Worm (Caenorhabditis elegans): Measurements from ENCODE around the gene K09E9.4.

K09E9.4 gene

DNA sequence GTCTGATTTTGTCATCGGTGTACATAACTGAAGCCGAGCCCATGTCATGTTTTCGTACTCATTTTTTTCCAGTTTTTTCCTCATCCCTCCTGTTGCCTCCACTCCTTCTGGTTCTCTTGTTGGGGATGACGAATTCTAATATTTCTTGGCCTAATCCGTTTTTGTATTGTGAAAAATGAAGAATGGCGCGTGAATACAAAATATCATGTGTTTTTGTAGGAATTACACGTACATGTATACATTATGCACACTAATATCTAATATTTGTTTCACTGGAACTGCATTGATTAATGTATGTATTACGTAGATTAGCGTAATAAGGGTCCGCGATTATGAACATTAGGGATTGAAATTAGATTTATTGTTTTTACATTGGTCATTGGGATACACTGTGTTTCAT lies 25.4 kb upstream of the K09E9.4 start:
- TF ChIP-seq sem-4 (tag; optimal IDR thresholded peaks at IDR 0.05) (no peak), C34F6.9 (tag; optimal IDR thresholded peaks at IDR 0.05) (no peak), nhr-25 (tag; optimal IDR thresholded peaks at IDR 0.05) (no peak), mbf-1 (tag; optimal IDR thresholded peaks at IDR 0.05) (no peak), unc-55 (GFP tag; optimal IDR thresholded peaks at IDR 0.05) (peak; percentile 24)

DNA sequence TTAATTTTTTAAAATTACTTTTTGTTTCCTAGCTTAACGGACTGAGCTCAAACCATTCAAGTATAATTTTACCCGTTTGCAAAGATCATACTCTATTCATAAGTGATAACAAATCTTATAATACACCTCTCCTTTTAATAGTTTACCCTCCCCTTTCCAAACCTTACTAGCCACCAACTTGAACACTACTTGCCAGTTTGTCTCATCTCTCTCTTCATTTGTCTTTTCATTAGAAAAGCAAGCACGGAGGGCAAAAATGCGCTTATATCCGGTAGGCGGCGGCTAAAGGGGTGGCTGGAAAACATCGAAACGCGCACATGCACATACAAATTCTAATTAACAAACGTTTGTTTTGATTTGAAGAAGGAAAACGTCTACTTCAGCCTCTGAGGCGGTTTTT lies 24.7 kb upstream of the K09E9.4 start:
- TF ChIP-seq nhr-10 (tag; optimal IDR thresholded peaks at IDR 0.05): no peak
- no peak for TF ChIP-seq elt-3 (tag; optimal IDR thresholded peaks at IDR 0.05)
- no peak for TF ChIP-seq F13H6.1 (tag; optimal IDR thresholded peaks at IDR 0.05)
- TF ChIP-seq ama-1 (optimal IDR thresholded peaks at IDR 0.05): no peak
- no peak for TF ChIP-seq nhr-6 (tag; optimal IDR thresholded peaks at IDR 0.05)
- TF ChIP-seq unc-62 (GFP tag; optimal IDR thresholded peaks at IDR 0.05): no peak
- no peak for TF ChIP-seq lin-13 (GFP tag; optimal IDR thresholded peaks at IDR 0.05)
- no peak for TF ChIP-seq gmeb-1 (tag; optimal IDR thresholded peaks at IDR 0.05)
- no peak for TF ChIP-seq nhr-23 (tag; optimal IDR thresholded peaks at IDR 0.05)
- TF ChIP-seq nhr-129 (tag; optimal IDR thresholded peaks at IDR 0.05): no peak
- TF ChIP-seq egl-27 (tag; optimal IDR thresholded peaks at IDR 0.05): no peak
- TF ChIP-seq R02D3.7 (tag; optimal IDR thresholded peaks at IDR 0.05): no peak
- no peak for TF ChIP-seq ceh-82 (tag; optimal IDR thresholded peaks at IDR 0.05)
- TF ChIP-seq nhr-11 (tag; optimal IDR thresholded peaks at IDR 0.05): no peak
- no peak for TF ChIP-seq unc-39 (tag; optimal IDR thresholded peaks at IDR 0.05)
- TF ChIP-seq mdl-1 (tag; optimal IDR thresholded peaks at IDR 0.05): no peak

DNA sequence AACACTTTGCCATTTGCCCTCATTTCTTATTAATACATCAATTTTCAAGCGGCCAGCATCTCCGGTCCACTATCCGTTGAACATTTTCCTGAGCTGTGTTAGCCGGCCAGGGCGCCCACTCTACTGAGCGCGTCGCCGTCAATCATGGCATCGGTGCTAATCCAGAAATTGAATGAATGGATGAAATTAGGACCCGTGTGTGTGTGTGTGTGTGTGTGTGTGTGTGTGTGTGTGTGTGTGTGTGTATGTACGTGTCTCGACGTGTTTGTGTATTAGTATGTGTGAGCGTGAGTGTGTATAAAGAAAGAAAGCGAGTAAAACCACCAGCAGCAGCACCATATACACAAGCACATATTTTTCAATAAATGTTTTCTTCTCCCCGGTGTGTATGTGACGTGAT lies 23.0 kb upstream of the K09E9.4 start:
- TF ChIP-seq sma-9 (GFP tag; optimal IDR thresholded peaks at IDR 0.05) (no peak), sma-9 (tag; optimal IDR thresholded peaks at IDR 0.05) (no peak), sem-4 (tag; optimal IDR thresholded peaks at IDR 0.05) (no peak), skn-1 (tag; optimal IDR thresholded peaks at IDR 0.05) (no peak), ceh-16 (tag; optimal IDR thresholded peaks at IDR 0.05) (no peak), unc-62 (GFP tag; optimal IDR thresholded peaks at IDR 0.05) (no peak), nhr-6 (tag; optimal IDR thresholded peaks at IDR 0.05) (no peak), blmp-1 (tag; optimal IDR thresholded peaks at IDR 0.05; ENCODE audit: insufficient read depth) (no peak), elt-3 (tag; optimal IDR thresholded peaks at IDR 0.05) (no peak), zag-1 (tag; optimal IDR thresholded peaks at IDR 0.05) (no peak), nhr-25 (tag; optimal IDR thresholded peaks at IDR 0.05) (no peak), nhr-23 (tag; optimal IDR thresholded peaks at IDR 0.05) (no peak), peb-1 (tag; optimal IDR thresholded peaks at IDR 0.05) (no peak), lin-11 (tag; optimal IDR thresholded peaks at IDR 0.05) (no peak), mbf-1 (tag; optimal IDR thresholded peaks at IDR 0.05) (no peak), unc-39 (tag; optimal IDR thresholded peaks at IDR 0.05) (no peak), lin-13 (GFP tag; optimal IDR thresholded peaks at IDR 0.05) (no peak), ceh-82 (tag; optimal IDR thresholded peaks at IDR 0.05) (no peak), gmeb-1 (tag; optimal IDR thresholded peaks at IDR 0.05) (no peak), R02D3.7 (tag; optimal IDR thresholded peaks at IDR 0.05) (no peak), lsy-2 (tag; optimal IDR thresholded peaks at IDR 0.05) (peak in 1 of 2 experiments; percentile 6), ztf-4 (tag; optimal IDR thresholded peaks at IDR 0.05) (no peak), C34F6.9 (tag; optimal IDR thresholded peaks at IDR 0.05) (peak; percentile 17), unc-55 (GFP tag; optimal IDR thresholded peaks at IDR 0.05) (peak; percentile 77), crh-2 (tag; optimal IDR thresholded peaks at IDR 0.05) (peak; percentile 6), dmd-4 (tag; optimal IDR thresholded peaks at IDR 0.05) (no peak), sma-3 (GFP tag; optimal IDR thresholded peaks at IDR 0.05) (no peak), nhr-129 (tag; optimal IDR thresholded peaks at IDR 0.05) (no peak), nhr-77 (tag; optimal IDR thresholded peaks at IDR 0.05) (no peak)

ce11 chrX:15650919-15651420 lies 20.7 kb upstream of the K09E9.4 start, which contains the start of gene F59D12.3:
Gene F59D12.3, minus strand, starts transcription at chrX:15650969.
- TF ChIP-seq snpc-4 (tag; optimal IDR thresholded peaks at IDR 0.05) (no peak), nhr-12 (tag; optimal IDR thresholded peaks at IDR 0.05) (no peak)
